Fruit fly (Drosophila melanogaster): ENCODE data around the gene Orc5.

Orc5 gene

DNA sequence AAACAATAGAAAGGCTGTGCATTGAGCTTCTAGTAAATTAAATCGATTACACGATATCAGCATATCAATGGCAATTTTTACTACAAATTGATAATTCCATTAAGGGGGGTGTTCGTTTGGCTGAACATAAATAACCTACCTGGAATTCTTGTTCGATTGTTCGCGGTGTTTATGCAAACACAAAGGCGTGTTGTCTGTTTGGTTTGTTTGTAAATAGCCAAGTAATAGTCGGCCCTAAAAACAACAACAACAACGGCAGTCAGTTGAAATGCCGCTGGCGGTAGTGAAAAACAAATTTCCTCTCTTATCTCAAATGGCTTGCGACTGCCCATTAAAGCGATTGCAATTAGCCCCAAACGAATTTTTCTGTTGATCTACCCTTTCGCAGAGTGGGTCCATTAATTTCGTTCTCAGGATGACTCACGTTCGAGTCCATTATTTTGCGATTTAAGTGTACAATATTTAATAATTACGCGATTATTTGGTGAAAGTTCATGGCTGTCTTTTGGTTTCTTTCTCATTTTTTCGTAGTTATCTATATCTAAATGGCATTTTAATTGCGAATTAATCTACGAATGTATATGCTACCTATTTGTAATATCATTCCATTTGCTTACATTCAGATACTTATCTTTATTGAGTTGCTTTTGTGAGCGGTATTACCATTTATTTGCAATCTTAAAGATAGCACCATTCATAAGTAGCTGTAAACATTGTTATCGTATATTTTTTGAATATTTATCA is 9.2 kb downstream of the Orc5 start (continued):
- TF ChIP-seq CG4820 (GFP tag; optimal IDR thresholded peaks at IDR 0.05) (peak; percentile 10), CG7987 (GFP tag; optimal IDR thresholded peaks at IDR 0.05) (no peak), stwl (tag; optimal IDR thresholded peaks at IDR 0.05) (no peak), br (optimal IDR thresholded peaks at IDR 0.05) (no peak), dmrt99B (tag; optimal IDR thresholded peaks at IDR 0.05) (peak; percentile 37), Camta (GFP tag; optimal IDR thresholded peaks at IDR 0.05) (peak; percentile 10), CG7839 (tag; optimal IDR thresholded peaks at IDR 0.05) (peak; percentile 22), scrt (GFP tag; optimal IDR thresholded peaks at IDR 0.05) (peak; percentile 17), chm (GFP tag; IDR thresholded peaks at IDR 0.05) (no peak), bcd (GFP tag; optimal IDR thresholded peaks at IDR 0.05) (no peak), gfzf (GFP tag; optimal IDR thresholded peaks at IDR 0.05) (no peak), Dip3 (GFP tag; optimal IDR thresholded peaks at IDR 0.05) (no peak), Adf1 (GFP tag; IDR thresholded peaks at IDR 0.05) (no peak), Dll (GFP tag; IDR thresholded peaks at IDR 0.05; ENCODE audit: partially characterized antibody) (no peak), wor (GFP tag; IDR thresholded peaks at IDR 0.05) (no peak), CG13894 (tag; optimal IDR thresholded peaks at IDR 0.05) (peak; percentile 54), croc (GFP tag; conservative IDR thresholded peaks at IDR 0.05) (no peak), CG8478 (optimal IDR thresholded peaks at IDR 0.05) (no peak), inv (GFP tag; IDR thresholded peaks at IDR 0.05; ENCODE audit: partially characterized antibody) (no peak), CG9817 (tag; optimal IDR thresholded peaks at IDR 0.05) (peak; percentile 18), Myb (GFP tag; optimal IDR thresholded peaks at IDR 0.05) (no peak), NFAT (GFP tag; IDR thresholded peaks at IDR 0.05) (no peak), ara (GFP tag; IDR thresholded peaks at IDR 0.05) (peak; percentile 37; the same call in 1 of the 2 replicates), CG10209 (GFP tag; optimal IDR thresholded peaks at IDR 0.05) (peak; percentile 16), Xbp1 (GFP tag; optimal IDR thresholded peaks at IDR 0.05) (peak; percentile 2), wek (GFP tag; optimal IDR thresholded peaks at IDR 0.05) (peak; percentile 44), CG2199 (GFP tag; IDR thresholded peaks at IDR 0.05) (0 out of 3 replicates have a peak, but pooled peaks have one; percentile 18), pan (optimal IDR thresholded peaks at IDR 0.05) (no peak), pan (GFP tag; optimal IDR thresholded peaks at IDR 0.05 in 1 of 2, IDR thresholded peaks at IDR 0.05 in 1 of 2) (peak in 1 of 2 experiments; percentile 22), CG2202 (tag; optimal IDR thresholded peaks at IDR 0.05) (peak; percentile 36), CG2712 (tag; optimal IDR thresholded peaks at IDR 0.05) (peak; percentile 13), CG3163 (GFP tag; optimal IDR thresholded peaks at IDR 0.05) (no peak), Six4 (GFP tag; optimal IDR thresholded peaks at IDR 0.05) (no peak), emc (GFP tag; optimal IDR thresholded peaks at IDR 0.05) (no peak), p53 (GFP tag; optimal IDR thresholded peaks at IDR 0.05) (no peak), jing (GFP tag; optimal IDR thresholded peaks at IDR 0.05) (no peak), CG32772 (GFP tag; IDR thresholded peaks at IDR 0.05) (no peak), CG10543 (GFP tag; optimal IDR thresholded peaks at IDR 0.05) (peak; percentile 0), zen (tag; optimal IDR thresholded peaks at IDR 0.05) (no peak), sd (tag; optimal IDR thresholded peaks at IDR 0.05) (peak; percentile 89), vvl (GFP tag; IDR thresholded peaks at IDR 0.05) (no peak), CG8359 (GFP tag; optimal IDR thresholded peaks at IDR 0.05; ENCODE audit: borderline replicate concordance) (no peak), Hr39 (optimal IDR thresholded peaks at IDR 0.05) (no peak), CG3995 (GFP tag; optimal IDR thresholded peaks at IDR 0.05) (no peak), CG31441 (GFP tag; IDR thresholded peaks at IDR 0.05) (no peak; the same call in 1 of the 2 replicates), Lhr (GFP tag; optimal IDR thresholded peaks at IDR 0.05) (no peak), CG12236 (GFP tag; optimal IDR thresholded peaks at IDR 0.05) (no peak), exex (tag; optimal IDR thresholded peaks at IDR 0.05) (peak; percentile 82), ERR (GFP tag; optimal IDR thresholded peaks at IDR 0.05) (no peak), Dad (GFP tag; optimal IDR thresholded peaks at IDR 0.05) (no peak), CG2129 (GFP tag; IDR thresholded peaks at IDR 0.05; ENCODE audit: partially characterized antibody) (no peak)

All from whole organism, embryonic.